Worm (Caenorhabditis elegans) whole organism, L3 larva: ENCODE measurements around the gene Y48D7A.1.

Experiments
- ceh-82 ChIP-seq: fragments of 150-350 bp; optimal IDR thresholded peaks from 2 replicates; lab custom pipeline; 2014; ENCODE audit warnings: missing biosample characterization, missing genetic modification characterization
- fos-1 ChIP-seq: fragments of 150-350 bp; optimal IDR thresholded peaks from 2 replicates; lab custom pipeline; 2014; ENCODE audit warnings: missing biosample characterization, missing genetic modification characterization
- unc-62 ChIP-seq: fragments of 150-350 bp; sonication (generic microtip); optimal IDR thresholded peaks from 4 replicates; lab custom pipeline; 2014; ENCODE audit warnings: missing biosample characterization, missing genetic modification reagents, missing genetic modification characterization

- TF ChIP-seq unc-62 (GFP tag; lab: Kevin White, UChicago), result no peak
- TF ChIP-seq ceh-82 (tag; lab: Kevin White, UChicago), result no peak
- TF ChIP-seq fos-1 (tag; lab: Kevin White, UChicago), result no peak
Observed at ce11 chrX:3018505-3018996, 9.3 kb downstream of the Y48D7A.1 start, which contains the start of gene flp-18.
